Fruit fly (Drosophila melanogaster) whole organism, embryonic: ENCODE results near the gene Top3alpha.
A peak's percentile ranks its signal among the peaks of the same experiment; 100 is the strongest.

Source experiments
- CG11247 ChIP-seq: fragments of 200-800 bp; sonication (Bioruptor generic); IDR thresholded peaks from 2 replicates; pipeline ENCODE4 v1.3.6; 2022; ENCODE audit warnings: missing biosample characterization, missing genetic modification characterization
- CG12391 ChIP-seq: fragments of 200-800 bp; sonication (Bioruptor generic); optimal IDR thresholded peaks from 3 replicates; lab custom pipeline; 2018; ENCODE audit warnings: missing biosample characterization, mild to moderate bottlenecking, missing genetic modification characterization, moderate library complexity
- CG12659 ChIP-seq: fragments of 200-800 bp; sonication (Bioruptor generic); optimal IDR thresholded peaks from 3 replicates; lab custom pipeline; 2017; ENCODE audit warnings: mild to moderate bottlenecking, missing biosample characterization, missing genetic modification reagents, missing genetic modification characterization
- CG1602 ChIP-seq: fragments of 200-800 bp; sonication (Bioruptor generic); optimal IDR thresholded peaks from 3 replicates; lab custom pipeline; 2016; ENCODE audit warnings: missing biosample characterization, missing genetic modification characterization
- CG1792 ChIP-seq: fragments of 200-800 bp; sonication (Bioruptor generic); optimal IDR thresholded peaks from 2 replicates; lab custom pipeline; 2016; ENCODE audit warnings: missing biosample characterization, missing genetic modification characterization
- CG18764 ChIP-seq: fragments of 200-800 bp; sonication (Bioruptor generic); optimal IDR thresholded peaks from 3 replicates; lab custom pipeline; 2016; ENCODE audit warnings: missing biosample characterization, missing genetic modification characterization
- CG2678 ChIP-seq: fragments of 200-800 bp; sonication (Bioruptor generic); optimal IDR thresholded peaks from 3 replicates; lab custom pipeline; 2019; ENCODE audit warnings: missing biosample characterization, mild to moderate bottlenecking, missing genetic modification characterization, moderate library complexity
- CG2875 ChIP-seq: fragments of 200-800 bp; sonication (Bioruptor generic); optimal IDR thresholded peaks from 2 replicates; lab custom pipeline; 2017; ENCODE audit warnings: missing biosample characterization, mild to moderate bottlenecking, missing genetic modification characterization, missing genetic modification reagents
- CG31388 ChIP-seq: fragments of 200-800 bp; sonication (Bioruptor generic); optimal IDR thresholded peaks from 2 replicates; lab custom pipeline; 2016; ENCODE audit warnings: missing biosample characterization, missing genetic modification characterization
- CG32772 ChIP-seq: fragments of 200-800 bp; sonication (Bioruptor generic); IDR thresholded peaks from 2 replicates; pipeline ENCODE4 v1.3.6; 2022; ENCODE audit warnings: missing biosample characterization, missing genetic modification characterization
- CG43689 ChIP-seq: fragments of 200-800 bp; sonication (Bioruptor generic); IDR thresholded peaks from 2 replicates; pipeline ENCODE4 v1.3.6; 2022; ENCODE audit warnings: missing biosample characterization, missing genetic modification characterization
- CG4404 ChIP-seq: fragments of 200-800 bp; sonication (Bioruptor generic); IDR thresholded peaks from 2 replicates; pipeline ENCODE4 v1.3.6; 2022; ENCODE audit warnings: missing biosample characterization, missing genetic modification characterization
- CG4730 ChIP-seq: fragments of 200-800 bp; sonication (Bioruptor generic); IDR thresholded peaks from 2 replicates; pipeline ENCODE4 v1.3.6; 2022; ENCODE audit warnings: missing biosample characterization, missing genetic modification characterization
- CG6254 ChIP-seq: fragments of 200-800 bp; sonication (Bioruptor generic); optimal IDR thresholded peaks from 3 replicates; lab custom pipeline; 2017; ENCODE audit warnings: mild to moderate bottlenecking, missing biosample characterization, missing genetic modification reagents, missing genetic modification characterization
- CG6689 ChIP-seq: fragments of 200-800 bp; sonication (Bioruptor generic); IDR thresholded peaks from 2 replicates; pipeline ENCODE4 v1.3.6; 2022; ENCODE audit warnings: missing biosample characterization, missing genetic modification characterization
- CG9215 ChIP-seq: fragments of 200-800 bp; sonication (Bioruptor generic); IDR thresholded peaks from 2 replicates; pipeline ENCODE4 v1.3.6; 2022; ENCODE audit warnings: missing biosample characterization, missing genetic modification characterization
- CG9817 ChIP-seq: fragments of 200-800 bp; sonication (Bioruptor generic); optimal IDR thresholded peaks from 2 replicates; lab custom pipeline; 2018; ENCODE audit warnings: missing biosample characterization, mild to moderate bottlenecking, missing genetic modification characterization, moderate library complexity
- D19B ChIP-seq: fragments of 200-800 bp; sonication (Bioruptor generic); optimal IDR thresholded peaks from 2 replicates; lab custom pipeline; 2017; ENCODE audit warnings: missing biosample characterization, mild to moderate bottlenecking, missing genetic modification characterization
- Lhr ChIP-seq: fragments of 200-800 bp; sonication (Bioruptor generic); optimal IDR thresholded peaks from 3 replicates; lab custom pipeline; 2017; ENCODE audit warnings: mild to moderate bottlenecking, missing biosample characterization, missing genetic modification reagents, missing genetic modification characterization
- Oaz ChIP-seq: fragments of 200-800 bp; sonication (Bioruptor generic); IDR thresholded peaks from 2 replicates; pipeline ENCODE4 v1.3.6; 2022; ENCODE audit warnings: missing biosample characterization, missing genetic modification characterization
- Oli ChIP-seq: fragments of 200-800 bp; sonication (Bioruptor generic); optimal IDR thresholded peaks from 2 replicates; lab custom pipeline; 2018; ENCODE audit warnings: missing biosample characterization, mild to moderate bottlenecking, missing genetic modification characterization, moderate library complexity
- PHDP ChIP-seq: fragments of 200-800 bp; sonication (Bioruptor generic); optimal IDR thresholded peaks from 3 replicates; lab custom pipeline; 2018; ENCODE audit warnings: missing biosample characterization, mild to moderate bottlenecking, missing genetic modification characterization, moderate library complexity
- Side ChIP-seq: fragments of 200-800 bp; sonication (Bioruptor generic); optimal IDR thresholded peaks from 2 replicates; lab custom pipeline; 2016; ENCODE audit warnings: missing biosample characterization, missing genetic modification characterization
- Vsx1 ChIP-seq: fragments of 200-800 bp; sonication (Bioruptor generic); optimal IDR thresholded peaks from 2 replicates; lab custom pipeline; 2017; ENCODE audit warnings: missing biosample characterization, mild to moderate bottlenecking, missing genetic modification characterization, missing genetic modification reagents
- bowl ChIP-seq: fragments of 200-800 bp; sonication (Bioruptor generic); IDR thresholded peaks from 2 replicates; pipeline ENCODE4 v1.3.6; 2022; ENCODE audit warnings: missing biosample characterization, missing genetic modification characterization
- caup ChIP-seq: fragments of 200-800 bp; sonication (Bioruptor generic); optimal IDR thresholded peaks from 3 replicates; lab custom pipeline; 2017; ENCODE audit warnings: missing biosample characterization, mild to moderate bottlenecking, missing genetic modification characterization, moderate library complexity; ENCODE audit not compliant: severe bottlenecking
- croc ChIP-seq: fragments of 200-800 bp; sonication (Bioruptor generic); conservative IDR thresholded peaks from 3 replicates; pipeline ENCODE4 v1.3.6; 2022; ENCODE audit warnings: missing biosample characterization, missing genetic modification characterization
- crol ChIP-seq: fragments of 200-800 bp; sonication (Bioruptor generic); IDR thresholded peaks from 2 replicates; pipeline ENCODE4 v1.3.6; 2022; ENCODE audit warnings: missing biosample characterization, missing genetic modification characterization
- dati ChIP-seq: fragments of 200-800 bp; sonication (Bioruptor generic); IDR thresholded peaks from 2 replicates; pipeline ENCODE4 v1.3.6; 2022; ENCODE audit warnings: missing biosample characterization, missing genetic modification characterization
- dm ChIP-seq: fragments of 200-800 bp; sonication (Bioruptor generic); optimal IDR thresholded peaks from 3 replicates; lab custom pipeline; 2016; ENCODE audit warnings: missing biosample characterization, missing genetic modification characterization
- dmrt11E ChIP-seq: fragments of 200-800 bp; sonication (Bioruptor generic); optimal IDR thresholded peaks from 3 replicates; lab custom pipeline; 2018; ENCODE audit warnings: missing biosample characterization, mild to moderate bottlenecking, missing genetic modification characterization, moderate library complexity
- ftz-f1 ChIP-seq: fragments of 200-800 bp; sonication (Bioruptor generic); optimal IDR thresholded peaks from 2 replicates; lab custom pipeline; 2016; ENCODE audit warnings: missing biosample characterization, missing genetic modification characterization
- gce ChIP-seq: fragments of 200-800 bp; sonication (Bioruptor generic); IDR thresholded peaks from 3 replicates; pipeline ENCODE4 v1.3.6; 2022; ENCODE audit warnings: missing biosample characterization, missing genetic modification characterization
- gro ChIP-seq: fragments of 200-800 bp; sonication (Bioruptor generic); optimal IDR thresholded peaks from 2 replicates; lab custom pipeline; 2016; ENCODE audit warnings: missing biosample characterization, missing genetic modification characterization
- ham ChIP-seq: fragments of 200-800 bp; sonication (Bioruptor generic); IDR thresholded peaks from 2 replicates; pipeline ENCODE4 v1.3.6; 2022; ENCODE audit warnings: missing biosample characterization, missing genetic modification characterization
- hbn ChIP-seq: fragments of 200-800 bp; sonication (Bioruptor generic); IDR thresholded peaks from 2 replicates; pipeline ENCODE4 v1.3.6; 2022; ENCODE audit warnings: missing biosample characterization, missing genetic modification characterization; ENCODE audit not compliant: partially characterized antibody
- her ChIP-seq: fragments of 200-800 bp; sonication (Bioruptor generic); optimal IDR thresholded peaks from 2 replicates; lab custom pipeline; 2016; ENCODE audit warnings: missing biosample characterization, missing genetic modification characterization
- hkb ChIP-seq, 2 experiments: fragments of 200-800 bp in 1 of 2; fragments of >200 bp in 1 of 2; sonication (Bioruptor generic) in 1 of 2; IDR thresholded peaks in 1 of 2; optimal IDR thresholded peaks in 1 of 2; 2 replicates each; pipeline versions ENCODE4 v1.3.6 to Lab custom; 2017 to 2022; ENCODE audit warnings: missing biosample characterization in 1 of 2, missing genetic modification characterization in 1 of 2
- lilli ChIP-seq: fragments of 200-800 bp; sonication (Bioruptor generic); optimal IDR thresholded peaks from 3 replicates; lab custom pipeline; 2016; ENCODE audit warnings: missing biosample characterization, missing genetic modification characterization
- org-1 ChIP-seq: fragments of 200-800 bp; sonication (Bioruptor generic); optimal IDR thresholded peaks from 2 replicates; lab custom pipeline; 2017; ENCODE audit warnings: missing biosample characterization, missing genetic modification characterization
- pfk ChIP-seq: fragments of 200-800 bp; sonication (Bioruptor generic); optimal IDR thresholded peaks from 2 replicates; lab custom pipeline; 2018; ENCODE audit warnings: missing biosample characterization, mild to moderate bottlenecking, missing genetic modification characterization, moderate library complexity
- prd ChIP-seq, 3 experiments: fragments of >200 bp in 2 of 3; fragments of 200-800 bp in 1 of 3; sonication (Bioruptor generic) in 1 of 3; optimal IDR thresholded peaks in 2 of 3; IDR thresholded peaks in 1 of 3; 2 replicates in 2 of 3; 3 replicates in 1 of 3; pipeline versions ENCODE4 v1.3.6 to Lab custom; 2017 to 2022; ENCODE audit warnings: missing biosample characterization in 1 of 3, missing genetic modification characterization in 1 of 3
- repo ChIP-seq: fragments of 200-800 bp; sonication (Bioruptor generic); optimal IDR thresholded peaks from 2 replicates; lab custom pipeline; 2016; ENCODE audit warnings: missing biosample characterization, missing genetic modification characterization
- scrt ChIP-seq: fragments of 200-800 bp; sonication (Bioruptor generic); optimal IDR thresholded peaks from 2 replicates; lab custom pipeline; 2018; ENCODE audit warnings: missing biosample characterization, mild to moderate bottlenecking, missing genetic modification characterization, moderate library complexity
- sd ChIP-seq: fragments of 200-800 bp; sonication (Bioruptor generic); optimal IDR thresholded peaks from 3 replicates; lab custom pipeline; 2018; ENCODE audit warnings: missing biosample characterization, mild to moderate bottlenecking, missing genetic modification characterization, moderate library complexity
- sens ChIP-seq: fragments of 200-800 bp; sonication (Bioruptor generic); peaks from one replicate; lab custom pipeline; 2016; ENCODE audit warnings: missing biosample characterization, missing genetic modification characterization
- sima ChIP-seq: fragments of 200-800 bp; sonication (Bioruptor generic); optimal IDR thresholded peaks from 2 replicates; lab custom pipeline; 2016; ENCODE audit warnings: missing biosample characterization, missing genetic modification characterization
- sob ChIP-seq: fragments of 200-800 bp; sonication (Bioruptor generic); IDR thresholded peaks from 2 replicates; pipeline ENCODE4 v1.3.6; 2022; ENCODE audit warnings: missing biosample characterization, missing genetic modification characterization
- vfl ChIP-seq: fragments of 200-800 bp; sonication (Bioruptor generic); optimal IDR thresholded peaks from 2 replicates; lab custom pipeline; 2016; ENCODE audit warnings: missing biosample characterization, missing genetic modification characterization
- zf30C ChIP-seq: fragments of 200-800 bp; sonication (Bioruptor generic); optimal IDR thresholded peaks from 3 replicates; lab custom pipeline; 2018; ENCODE audit warnings: missing biosample characterization, mild to moderate bottlenecking, missing genetic modification characterization

Gene Top3alpha

DNA sequence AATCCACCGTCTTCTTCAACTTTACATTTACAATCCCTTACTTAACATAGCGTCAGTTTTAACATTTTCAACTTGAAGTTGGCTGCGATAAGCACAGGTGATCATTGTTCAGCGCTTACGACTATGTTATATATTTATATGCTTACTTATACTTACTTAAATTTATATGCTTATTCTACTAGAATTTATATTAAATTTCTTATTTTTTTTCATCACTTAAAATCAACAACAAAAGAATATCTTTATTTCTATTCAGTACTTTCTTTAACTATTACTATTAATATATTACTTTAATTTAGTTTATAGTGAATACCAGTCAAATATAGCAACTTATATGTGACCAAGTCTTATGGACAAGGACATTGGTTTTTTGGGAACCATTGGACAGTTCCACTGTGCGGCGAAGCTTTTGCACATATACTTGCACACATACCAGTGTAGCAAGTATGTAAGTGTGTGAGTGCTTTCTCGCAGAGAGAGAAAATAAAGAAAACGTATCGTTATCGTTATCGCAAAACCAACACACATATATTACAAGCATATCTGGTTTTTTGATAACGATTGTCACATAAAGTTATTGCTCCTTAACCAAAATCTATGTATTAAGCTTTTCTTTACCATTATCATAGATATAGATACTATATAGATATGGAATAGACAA lies 19.3 kb downstream of the Top3alpha start, which contains the start of gene Hasp (continued):
- TF ChIP-seq CG11247 (GFP tag; lab: Robert Waterston, UW) = no peak
- no peak for TF ChIP-seq CG18764
- no peak for TF ChIP-seq dati (GFP tag; lab: Robert Waterston, UW)
- TF ChIP-seq CG1792 (GFP tag; lab: Kevin White, UChicago) = no peak
- peak; percentile 53; the same call in 1 of the 2 replicates for TF ChIP-seq hbn (GFP tag; lab: Robert Waterston, UW)
- TF ChIP-seq CG1602 = no peak
- TF ChIP-seq crol = no peak
- no peak for TF ChIP-seq prd (optimal IDR thresholded peaks at IDR 0.05; lab: Kevin White, UChicago)
- peak; percentile 36 for TF ChIP-seq prd (GFP tag; IDR thresholded peaks at IDR 0.05; lab: Robert Waterston, UW)
- TF ChIP-seq caup (GFP tag; lab: Kevin White, UChicago) = peak; percentile 51
- TF ChIP-seq D19B = no peak
- no peak for TF ChIP-seq zf30C
- TF ChIP-seq her (GFP tag; lab: Kevin White, UChicago) = no peak
- TF ChIP-seq CG9817 (tag; lab: Kevin White, UChicago) = no peak
- peak; percentile 47 for TF ChIP-seq lilli (GFP tag; lab: Kevin White, UChicago)
- peak; percentile 0 for TF ChIP-seq vfl (GFP tag; lab: Kevin White, UChicago)
- no peak for TF ChIP-seq CG9215 (GFP tag; lab: Robert Waterston, UW)
- no peak for TF ChIP-seq Oaz (GFP tag; lab: Robert Waterston, UW)
- TF ChIP-seq PHDP = peak; percentile 61
- no peak for TF ChIP-seq dm (GFP tag; lab: Kevin White, UChicago)
- TF ChIP-seq pfk (GFP tag; lab: Kevin White, UChicago) = no peak
- no peak for TF ChIP-seq sima (GFP tag; lab: Kevin White, UChicago)
- no peak for TF ChIP-seq dmrt11E (tag; lab: Kevin White, UChicago)
- TF ChIP-seq repo (GFP tag; lab: Kevin White, UChicago) = no peak
- TF ChIP-seq ham (GFP tag; lab: Robert Waterston, UW) = no peak
- no peak for TF ChIP-seq Side (GFP tag; lab: Kevin White, UChicago)
- peak; percentile 65 for TF ChIP-seq sob
- TF ChIP-seq CG43689 = no peak
- TF ChIP-seq CG12659 (GFP tag; lab: Kevin White, UChicago) = peak; percentile 46
- peak; percentile 53 for TF ChIP-seq CG6254 (GFP tag; lab: Kevin White, UChicago)
- no peak for TF ChIP-seq Vsx1 (GFP tag; lab: Kevin White, UChicago)
- peak; percentile 63 for TF ChIP-seq Oli (tag; lab: Kevin White, UChicago)
- TF ChIP-seq hkb (optimal IDR thresholded peaks at IDR 0.05; lab: Kevin White, UChicago) = no peak
- peak; percentile 52; the same call in 1 of the 2 replicates for TF ChIP-seq hkb (GFP tag; IDR thresholded peaks at IDR 0.05; lab: Robert Waterston, UW)
- TF ChIP-seq CG32772 (GFP tag; lab: Robert Waterston, UW) = no peak
- peak; percentile 68 for TF ChIP-seq CG12391 (tag; lab: Kevin White, UChicago)
- TF ChIP-seq CG2678 = peak; percentile 68
- no peak for TF ChIP-seq org-1 (GFP tag; lab: Kevin White, UChicago)
- TF ChIP-seq CG6689 (GFP tag; lab: Robert Waterston, UW) = peak; percentile 39; the same call in 1 of the 2 replicates
- no peak for TF ChIP-seq croc (GFP tag; lab: Robert Waterston, UW)
- no peak for TF ChIP-seq gce (GFP tag; lab: Robert Waterston, UW)
- no peak for TF ChIP-seq Lhr (GFP tag; lab: Kevin White, UChicago)
- TF ChIP-seq gro (GFP tag; lab: Kevin White, UChicago) = no peak
- no peak for TF ChIP-seq CG31388 (GFP tag; lab: Kevin White, UChicago)
- peak; percentile 33 for TF ChIP-seq CG2875
- TF ChIP-seq CG4730 = no peak
- no peak for TF ChIP-seq ftz-f1 (GFP tag; lab: Kevin White, UChicago)
- peak; percentile 88 for TF ChIP-seq sens
- no peak for TF ChIP-seq scrt (GFP tag; lab: Kevin White, UChicago)
- no peak for TF ChIP-seq CG4404 (GFP tag; lab: Robert Waterston, UW)
- TF ChIP-seq bowl (GFP tag; lab: Robert Waterston, UW) = no peak
- no peak for TF ChIP-seq sd
